Worm (Caenorhabditis elegans) whole organism, L3 larva: ENCODE results near the gene uvs-1.

Source experiments
- aly-2 ChIP-seq: fragments of 150-350 bp; optimal IDR thresholded peaks from 2 replicates; lab custom pipeline; 2014; ENCODE audit warnings: missing biosample characterization, missing genetic modification characterization
- ceh-82 ChIP-seq: fragments of 150-350 bp; optimal IDR thresholded peaks from 2 replicates; lab custom pipeline; 2014; ENCODE audit warnings: missing biosample characterization, missing genetic modification characterization
- jun-1 ChIP-seq: fragments of 150-350 bp; optimal IDR thresholded peaks from 2 replicates; lab custom pipeline; 2014; ENCODE audit warnings: missing biosample characterization, missing genetic modification reagents, missing genetic modification characterization
- lin-39 ChIP-seq: fragments of 150-350 bp; optimal IDR thresholded peaks from 2 replicates; lab custom pipeline; 2018; ENCODE audit warnings: missing biosample characterization, missing genetic modification reagents, missing genetic modification characterization
- nhr-237 ChIP-seq: fragments of 150-350 bp; optimal IDR thresholded peaks from 2 replicates; lab custom pipeline; 2014; ENCODE audit warnings: missing biosample characterization, missing genetic modification characterization
- nhr-28 ChIP-seq: fragments of 150-350 bp; optimal IDR thresholded peaks from 2 replicates; lab custom pipeline; 2014; ENCODE audit warnings: missing biosample characterization, missing genetic modification characterization
- nhr-76 ChIP-seq: fragments of 150-350 bp; sonication (generic microtip); optimal IDR thresholded peaks from 5 replicates; lab custom pipeline; 2014; ENCODE audit warnings: missing biosample characterization, missing genetic modification characterization
- pha-4 ChIP-seq: fragments of 150-350 bp; optimal IDR thresholded peaks from 2 replicates; lab custom pipeline; 2014; ENCODE audit warnings: missing biosample characterization, missing genetic modification reagents, missing genetic modification characterization
- snpc-4 ChIP-seq: fragments of 150-350 bp; optimal IDR thresholded peaks from 2 replicates; lab custom pipeline; 2014; ENCODE audit warnings: missing biosample characterization, missing genetic modification characterization
- zag-1 ChIP-seq: fragments of 150-350 bp; optimal IDR thresholded peaks from 2 replicates; lab custom pipeline; 2014; ENCODE audit warnings: missing biosample characterization, missing genetic modification characterization

ce11 chrV:7842228-7842627 lies 38.2 kb upstream of the uvs-1 start, which contains the start of gene grd-8:
- TF ChIP-seq lin-39 (tag; lab: Kevin White, UChicago) (no peak), ceh-82 (tag; lab: Kevin White, UChicago) (no peak), jun-1 (no peak), aly-2 (no peak), nhr-28 (tag; lab: Kevin White, UChicago) (no peak), pha-4 (tag; lab: Kevin White, UChicago) (no peak), nhr-76 (tag; lab: Kevin White, UChicago) (no peak), snpc-4 (tag; lab: Kevin White, UChicago) (no peak), zag-1 (tag; lab: Kevin White, UChicago) (no peak), nhr-237 (tag; lab: Kevin White, UChicago) (no peak)
